Worm (Caenorhabditis elegans) whole organism, L4 larva: Measurements from ENCODE around the gene C01G5.5.

Experiments used
- F26F4.8 ChIP-seq: fragments of 200-800 bp; sonication (Bioruptor generic); conservative IDR thresholded peaks from 2 replicates; pipeline ENCODE4 v1.3.6; 2022; ENCODE audit warnings: missing genetic modification characterization, missing compliant biosample characterization
- F37D6.2 ChIP-seq: sonication (generic microtip); optimal IDR thresholded peaks from 2 replicates; lab custom pipeline; 2016; ENCODE audit warnings: mild to moderate bottlenecking, missing genetic modification characterization, missing compliant biosample characterization
- T26A8.4 ChIP-seq: fragments of 200-800 bp; sonication (Bioruptor generic); IDR thresholded peaks from 2 replicates; pipeline ENCODE4 v1.3.6; 2022; ENCODE audit warnings: missing genetic modification characterization, missing compliant biosample characterization
- Y105C5A.15 ChIP-seq: fragments of 200-800 bp; sonication (Bioruptor generic); IDR thresholded peaks from 2 replicates; pipeline ENCODE4 v1.3.6; 2022; ENCODE audit warnings: missing genetic modification characterization, missing compliant biosample characterization
- Y48G9A.11 ChIP-seq: fragments of 200-800 bp; sonication (Bioruptor generic); IDR thresholded peaks from 2 replicates; pipeline ENCODE4 v1.3.6; 2022; ENCODE audit warnings: missing genetic modification reagents, missing genetic modification characterization, missing compliant biosample characterization
- Y5F2A.4 ChIP-seq: fragments of 200-800 bp; sonication (Bioruptor generic); optimal IDR thresholded peaks from 2 replicates; lab custom pipeline; 2018; ENCODE audit warnings: mild to moderate bottlenecking, missing genetic modification characterization, missing compliant biosample characterization
- aha-1 ChIP-seq: fragments of 150-350 bp; peaks from one replicate; lab custom pipeline; 2014; ENCODE audit warnings: missing biosample characterization, missing genetic modification characterization
- ama-1 ChIP-seq: fragments of 150-350 bp; optimal IDR thresholded peaks from 2 replicates; lab custom pipeline; 2014; ENCODE audit warnings: inconsistent platforms, mixed read lengths
- ceh-62 ChIP-seq: sonication (generic microtip); optimal IDR thresholded peaks from 2 replicates; lab custom pipeline; 2017; ENCODE audit warnings: missing biosample characterization, missing genetic modification characterization
- cey-2 ChIP-seq: sonication (generic microtip); optimal IDR thresholded peaks from 3 replicates; lab custom pipeline; 2017; ENCODE audit warnings: missing genetic modification characterization, mild to moderate bottlenecking, missing compliant biosample characterization, antibody characterized with exemption, borderline replicate concordance; ENCODE audit not compliant: insufficient read depth
- daf-12 ChIP-seq: fragments of 150-350 bp; optimal IDR thresholded peaks from 2 replicates; lab custom pipeline; 2014; ENCODE audit warnings: missing biosample characterization, missing genetic modification reagents, missing genetic modification characterization
- daf-16 ChIP-seq, 3 experiments: sonication (generic microtip); optimal IDR thresholded peaks; 2 replicates each; lab custom pipeline; 2016 to 2017; ENCODE audit warnings: missing genetic modification characterization in 3 of 3, missing genetic modification reagents in 3 of 3, mild to moderate bottlenecking in 2 of 3, missing compliant biosample characterization in 2 of 3, missing biosample characterization in 1 of 3, moderate library complexity in 1 of 3
- daf-19 ChIP-seq: fragments of 200-800 bp; sonication (Bioruptor generic); conservative IDR thresholded peaks from 2 replicates; pipeline ENCODE4 v1.3.6; 2022; ENCODE audit warnings: missing genetic modification characterization, missing compliant biosample characterization
- dmd-6 ChIP-seq: fragments of 200-800 bp; sonication (Bioruptor generic); IDR thresholded peaks from 2 replicates; pipeline ENCODE4 v1.3.6; 2022; ENCODE audit warnings: missing genetic modification reagents, missing genetic modification characterization, missing compliant biosample characterization
- dve-1 ChIP-seq: sonication (generic microtip); optimal IDR thresholded peaks from 2 replicates; lab custom pipeline; 2017; ENCODE audit warnings: antibody characterized with exemption, mild to moderate bottlenecking, missing genetic modification characterization, missing compliant biosample characterization; ENCODE audit not compliant: insufficient read depth
- egl-43 ChIP-seq: fragments of 200-800 bp; sonication (Bioruptor generic); IDR thresholded peaks from 2 replicates; pipeline ENCODE4 v1.3.6; 2022; ENCODE audit warnings: missing genetic modification reagents, missing genetic modification characterization, missing compliant biosample characterization
- gei-8 ChIP-seq: fragments of 200-800 bp; sonication (Bioruptor generic); optimal IDR thresholded peaks from 2 replicates; lab custom pipeline; 2018; ENCODE audit warnings: mild to moderate bottlenecking, missing genetic modification characterization, missing compliant biosample characterization
- hif-1 ChIP-seq, 2 experiments: sonication (generic microtip); optimal IDR thresholded peaks; 2 replicates each; lab custom pipeline; 2016 to 2017; ENCODE audit warnings: missing compliant biosample characterization in 2 of 2, missing genetic modification characterization in 2 of 2, missing genetic modification reagents in 2 of 2, missing genotype in 2 of 2, mild to moderate bottlenecking in 1 of 2
- hlh-30 ChIP-seq: sonication (generic microtip); optimal IDR thresholded peaks from 2 replicates; lab custom pipeline; 2017; ENCODE audit warnings: antibody characterized with exemption, mild to moderate bottlenecking, missing genetic modification characterization, missing compliant biosample characterization; ENCODE audit not compliant: insufficient read depth
- lin-1 ChIP-seq: fragments of 200-800 bp; sonication (Bioruptor generic); IDR thresholded peaks from 2 replicates; pipeline ENCODE4 v1.3.6; 2022; ENCODE audit warnings: missing genetic modification reagents, missing genetic modification characterization, missing compliant biosample characterization
- lin-13 ChIP-seq: fragments of 150-350 bp; optimal IDR thresholded peaks from 2 replicates; lab custom pipeline; 2014; ENCODE audit warnings: missing biosample characterization, missing genetic modification reagents, missing genetic modification characterization
- lin-15B ChIP-seq: fragments of 150-350 bp; sonication (generic microtip); optimal IDR thresholded peaks from 3 replicates; lab custom pipeline; 2014; ENCODE audit warnings: missing biosample characterization, missing genetic modification characterization
- lin-38 ChIP-seq: fragments of 200-800 bp; sonication (Bioruptor generic); IDR thresholded peaks from 2 replicates; pipeline ENCODE4 v1.3.6; 2022; ENCODE audit warnings: missing genetic modification reagents, missing genetic modification characterization, missing compliant biosample characterization
- lsy-2 ChIP-seq, 2 experiments: fragments of 150-350 bp in 1 of 2; sonication (generic microtip) in 1 of 2; optimal IDR thresholded peaks; 2 replicates each; lab custom pipeline; 2014 to 2017; ENCODE audit warnings: missing biosample characterization in 2 of 2, missing genetic modification characterization in 2 of 2
- mep-1 ChIP-seq: fragments of 150-350 bp; sonication (generic microtip); optimal IDR thresholded peaks from 3 replicates; lab custom pipeline; 2014; ENCODE audit warnings: missing biosample characterization, missing genetic modification characterization
- mxl-3 ChIP-seq: fragments of 200-800 bp; sonication (Bioruptor generic); optimal IDR thresholded peaks from 2 replicates; lab custom pipeline; 2018; ENCODE audit warnings: mild to moderate bottlenecking, missing genetic modification characterization, missing compliant biosample characterization
- nhr-111 ChIP-seq: fragments of 200-800 bp; sonication (Bioruptor generic); optimal IDR thresholded peaks from 2 replicates; lab custom pipeline; 2018; ENCODE audit warnings: mild to moderate bottlenecking, missing genetic modification characterization, missing compliant biosample characterization
- nhr-25 ChIP-seq: sonication (generic microtip); optimal IDR thresholded peaks from 2 replicates; lab custom pipeline; 2017; ENCODE audit warnings: missing genetic modification characterization, mild to moderate bottlenecking, missing compliant biosample characterization, antibody characterized with exemption, moderate library complexity, borderline replicate concordance; ENCODE audit not compliant: insufficient read depth
- nhr-28 ChIP-seq: fragments of 150-350 bp; optimal IDR thresholded peaks from 2 replicates; lab custom pipeline; 2014; ENCODE audit warnings: missing biosample characterization, missing genetic modification characterization
- nhr-41 ChIP-seq: fragments of 200-800 bp; sonication (Bioruptor generic); IDR thresholded peaks from 2 replicates; pipeline ENCODE4 v1.3.6; 2022; ENCODE audit warnings: missing genetic modification reagents, missing genetic modification characterization, missing compliant biosample characterization
- nhr-6 ChIP-seq: fragments of 150-350 bp; optimal IDR thresholded peaks from 2 replicates; lab custom pipeline; 2014; ENCODE audit warnings: missing biosample characterization, missing genetic modification characterization
- pha-4 ChIP-seq, 2 experiments: fragments of 150-350 bp in 1 of 2; fragments of 200-800 bp in 1 of 2; sonication (Bioruptor generic) in 1 of 2; IDR thresholded peaks in 1 of 2; optimal IDR thresholded peaks in 1 of 2; 2 replicates each; pipeline versions ENCODE4 v1.3.6 to Lab custom; 2014 to 2022; ENCODE audit warnings: missing genetic modification characterization in 2 of 2, missing genetic modification reagents in 2 of 2, missing biosample characterization in 1 of 2, missing compliant biosample characterization in 1 of 2
- saeg-2 ChIP-seq: fragments of 200-800 bp; sonication (Bioruptor generic); IDR thresholded peaks from 2 replicates; pipeline ENCODE4 v1.3.6; 2022; ENCODE audit warnings: missing genetic modification reagents, missing genetic modification characterization, missing compliant biosample characterization
- sdz-12 ChIP-seq: fragments of 200-800 bp; sonication (Bioruptor generic); optimal IDR thresholded peaks from 2 replicates; lab custom pipeline; 2018; ENCODE audit warnings: mild to moderate bottlenecking, missing genetic modification characterization, missing compliant biosample characterization
- set-16 ChIP-seq: fragments of 200-800 bp; sonication (Bioruptor generic); IDR thresholded peaks from 2 replicates; pipeline ENCODE4 v1.3.6; 2022; ENCODE audit warnings: missing genetic modification reagents, missing genetic modification characterization, missing compliant biosample characterization
- skn-1 ChIP-seq: fragments of 150-350 bp; optimal IDR thresholded peaks from 2 replicates; lab custom pipeline; 2014; ENCODE audit warnings: missing biosample characterization, missing genetic modification characterization
- spr-3 ChIP-seq: fragments of 200-800 bp; sonication (Bioruptor generic); optimal IDR thresholded peaks from 2 replicates; lab custom pipeline; 2018; ENCODE audit warnings: mild to moderate bottlenecking, missing genetic modification characterization, missing compliant biosample characterization
- tag-97 ChIP-seq: fragments of 200-800 bp; sonication (Bioruptor generic); IDR thresholded peaks from 2 replicates; pipeline ENCODE4 v1.3.6; 2022; ENCODE audit warnings: missing genetic modification characterization, missing compliant biosample characterization
- unc-62 ChIP-seq, 3 experiments: fragments of 150-350 bp in 1 of 3; sonication (generic microtip); optimal IDR thresholded peaks in 2 of 3; peaks in 1 of 3; 1 replicate in 1 of 3; 2 replicates in 2 of 3; lab custom pipeline; 2014 to 2017; ENCODE audit warnings: missing biosample characterization in 3 of 3, missing genetic modification characterization in 3 of 3, missing genetic modification reagents in 3 of 3, missing genotype in 1 of 3
- zag-1 ChIP-seq: fragments of 150-350 bp; optimal IDR thresholded peaks from 2 replicates; lab custom pipeline; 2014; ENCODE audit warnings: missing biosample characterization, missing genetic modification characterization
- zfp-3 ChIP-seq: fragments of 200-800 bp; sonication (Bioruptor generic); conservative IDR thresholded peaks from 2 replicates; pipeline ENCODE4 v1.3.6; 2022; ENCODE audit warnings: missing genetic modification reagents, missing genetic modification characterization, missing compliant biosample characterization

Gene C01G5.5

ce11 chrIV:6493299-6493698, 31.1 kb upstream of the C01G5.5 start, which contains the start of gene Y73B6BL.44:
Gene Y73B6BL.44 (plus strand): TSS chrIV:6493599.
- TF ChIP-seq nhr-6 (tag; lab: Kevin White, UChicago) = no peak
- TF ChIP-seq nhr-111 (GFP tag; lab: Kevin White, UChicago) = no peak
- no peak for TF ChIP-seq nhr-41 (GFP tag; lab: Robert Waterston, UW)
- TF ChIP-seq sdz-12 (GFP tag; lab: Kevin White, UChicago) = no peak
- no peak for TF ChIP-seq tag-97 (GFP tag; lab: Robert Waterston, UW)
- TF ChIP-seq F26F4.8 (GFP tag; lab: Robert Waterston, UW) = no peak
- TF ChIP-seq, all 104 proteins: peak for 0

ce11 chrIV:6496103-6496502, 28.3 kb upstream of the C01G5.5 start:
- no peak for TF ChIP-seq aha-1 (tag; lab: Kevin White, UChicago)
- TF ChIP-seq lin-38 (GFP tag; lab: Robert Waterston, UW) = no peak
- TF ChIP-seq lin-1 (GFP tag; lab: Robert Waterston, UW) = no peak
- TF ChIP-seq daf-12 (tag; lab: Kevin White, UChicago) = no peak
- no peak for TF ChIP-seq pha-4 (GFP tag; IDR thresholded peaks at IDR 0.05; lab: Robert Waterston, UW)
- no peak for TF ChIP-seq pha-4 (tag; optimal IDR thresholded peaks at IDR 0.05; lab: Kevin White, UChicago)
- TF ChIP-seq Y5F2A.4 (GFP tag; lab: Kevin White, UChicago) = no peak
- TF ChIP-seq, all 104 proteins: peak for 0

- TF ChIP-seq unc-62 (GFP tag; optimal IDR thresholded peaks at IDR 0.05 in 1 of 2; lab: Kevin White, UChicago) (peak in 1 of 2 experiments; percentile 96), unc-62 (tag; optimal IDR thresholded peaks at IDR 0.05; lab: Kevin White, UChicago) (no peak), Y5F2A.4 (GFP tag; lab: Kevin White, UChicago) (no peak), daf-19 (GFP tag; lab: Robert Waterston, UW) (no peak), spr-3 (no peak), zag-1 (tag; lab: Kevin White, UChicago) (no peak), mxl-3 (GFP tag; lab: Kevin White, UChicago) (no peak), cey-2 (tag; lab: Kevin White, UChicago) (no peak)
Observed at ce11 chrIV:6500433-6500832, 24.0 kb upstream of the C01G5.5 start.

ce11 chrIV:6500843-6501242, 23.6 kb upstream of the C01G5.5 start:
- TF ChIP-seq zfp-3 (GFP tag; lab: Robert Waterston, UW) = no peak
- TF ChIP-seq nhr-28 (tag; lab: Kevin White, UChicago) = peak; percentile 29
- peak in 1 of 2 experiments; percentile 6 for TF ChIP-seq lsy-2 (tag; optimal IDR thresholded peaks at IDR 0.05; lab: Kevin White, UChicago)
- no peak for TF ChIP-seq gei-8 (GFP tag; lab: Kevin White, UChicago)
- no peak for TF ChIP-seq egl-43 (GFP tag; lab: Robert Waterston, UW)
- TF ChIP-seq pha-4 (GFP tag; IDR thresholded peaks at IDR 0.05; lab: Robert Waterston, UW) = no peak
- TF ChIP-seq pha-4 (tag; optimal IDR thresholded peaks at IDR 0.05; lab: Kevin White, UChicago) = peak; percentile 92
- no peak for TF ChIP-seq ama-1 (lab: Kevin White, UChicago)
- no peak for TF ChIP-seq hif-1 (tag; optimal IDR thresholded peaks at IDR 0.05; lab: Kevin White, UChicago)
- no peak for TF ChIP-seq saeg-2 (GFP tag; lab: Robert Waterston, UW)
- TF ChIP-seq mep-1 (tag; lab: Kevin White, UChicago) = peak; percentile 13
- TF ChIP-seq F37D6.2 = no peak
- no peak for TF ChIP-seq set-16 (GFP tag; lab: Robert Waterston, UW)
- peak; percentile 91 for TF ChIP-seq dve-1 (tag; lab: Kevin White, UChicago)
- no peak for TF ChIP-seq skn-1
- peak; percentile 30 for TF ChIP-seq hlh-30 (tag; lab: Kevin White, UChicago)
- TF ChIP-seq Y105C5A.15 = no peak
- TF ChIP-seq daf-16 (GFP tag; optimal IDR thresholded peaks at IDR 0.05; lab: Kevin White, UChicago) = no peak
- TF ChIP-seq daf-16 (tag; optimal IDR thresholded peaks at IDR 0.05; lab: Kevin White, UChicago) = peak; percentile 100
- TF ChIP-seq ceh-62 (tag; lab: Kevin White, UChicago) = no peak
- TF ChIP-seq lin-13 (GFP tag; lab: Kevin White, UChicago) = no peak
- no peak for TF ChIP-seq T26A8.4
- TF ChIP-seq nhr-25 (tag; lab: Kevin White, UChicago) = no peak
- no peak for TF ChIP-seq Y48G9A.11 (GFP tag; lab: Robert Waterston, UW)
- no peak for TF ChIP-seq sdz-12 (GFP tag; lab: Kevin White, UChicago)
- no peak for TF ChIP-seq lin-15B
- no peak for TF ChIP-seq tag-97 (GFP tag; lab: Robert Waterston, UW)
- TF ChIP-seq dmd-6 = no peak; the same call in 1 of the 2 replicates
